Worm (Caenorhabditis elegans) whole organism, L2 larva: ENCODE measurements around the gene pqn-10.

Experiments used
- aly-2 ChIP-seq: fragments of 150-350 bp; optimal IDR thresholded peaks from 2 replicates; lab custom pipeline; 2014; ENCODE audit warnings: missing biosample characterization, missing genetic modification characterization
- fos-1 ChIP-seq: fragments of 150-350 bp; optimal IDR thresholded peaks from 2 replicates; lab custom pipeline; 2014; ENCODE audit warnings: missing biosample characterization, missing genetic modification characterization
- lin-13 ChIP-seq: fragments of 150-350 bp; optimal IDR thresholded peaks from 2 replicates; lab custom pipeline; 2014; ENCODE audit warnings: missing biosample characterization, missing genetic modification reagents, missing genetic modification characterization
- zag-1 ChIP-seq: fragments of 150-350 bp; optimal IDR thresholded peaks from 2 replicates; lab custom pipeline; 2014; ENCODE audit warnings: missing biosample characterization, missing genetic modification characterization
- ztf-1 ChIP-seq: fragments of 200-800 bp; sonication (Bioruptor generic); conservative IDR thresholded peaks from 2 replicates; pipeline ENCODE4 v1.3.6; 2022; ENCODE audit warnings: missing genetic modification characterization, missing compliant biosample characterization
- ztf-11 ChIP-seq: sonication (generic microtip); optimal IDR thresholded peaks from 2 replicates; lab custom pipeline; 2017; ENCODE audit warnings: missing biosample characterization, missing genetic modification characterization

- TF ChIP-seq lin-13 (GFP tag; lab: Kevin White, UChicago) (no peak), fos-1 (no peak), ztf-1 (GFP tag; lab: Robert Waterston, UW) (no peak), ztf-11 (tag; lab: Kevin White, UChicago) (no peak), aly-2 (no peak), zag-1 (tag; lab: Kevin White, UChicago) (no peak)
Measured at ce11 chrIII:6579398-6579797, 51.4 kb downstream of the pqn-10 start, which contains the start of gene F27B3.8.
